Fruit fly (Drosophila melanogaster): ENCODE results near the gene Ugt37A1.

Gene Ugt37A1

dm6 chr2L:20416754-20417563 is 43.1 kb upstream of the Ugt37A1 start, which contains the start of the genes CG10949 and Arpc2 (continued):
- TF ChIP-seq CG10267 (tag; optimal IDR thresholded peaks at IDR 0.05), result peak; percentile 66
- TF ChIP-seq CG12391 (tag; optimal IDR thresholded peaks at IDR 0.05), result peak; percentile 77
- peak; percentile 66 for TF ChIP-seq CG18262 (tag; optimal IDR thresholded peaks at IDR 0.05)
- TF ChIP-seq CG5245 (GFP tag; optimal IDR thresholded peaks at IDR 0.05), result no peak
- TF ChIP-seq CG6689 (GFP tag; IDR thresholded peaks at IDR 0.05), result peak; percentile 48; the same call in 1 of the 2 replicates
- TF ChIP-seq inv (GFP tag; IDR thresholded peaks at IDR 0.05; ENCODE audit: partially characterized antibody), result peak; percentile 60; the same call in 1 of the 2 replicates
- TF ChIP-seq CG13624 (GFP tag; optimal IDR thresholded peaks at IDR 0.05), result peak; percentile 4
- peak; percentile 47; the same call in 1 of the 2 replicates for TF ChIP-seq CG14441 (GFP tag; IDR thresholded peaks at IDR 0.05)
- TF ChIP-seq Meics (GFP tag; optimal IDR thresholded peaks at IDR 0.05), result peak; percentile 55
- peak; percentile 53 for TF ChIP-seq CG18599 (GFP tag; optimal IDR thresholded peaks at IDR 0.05)
- peak; percentile 35 for TF ChIP-seq Fer2 (tag; optimal IDR thresholded peaks at IDR 0.05)
- 0 out of 3 replicates have a peak, but pooled peaks have one; percentile 17 for TF ChIP-seq CG2889 (GFP tag; IDR thresholded peaks at IDR 0.05)
- TF ChIP-seq slou (GFP tag; optimal IDR thresholded peaks at IDR 0.05), result peak; percentile 17
- peak; percentile 69 for TF ChIP-seq Dek (tag; optimal IDR thresholded peaks at IDR 0.05)
- TF ChIP-seq crp (GFP tag; optimal IDR thresholded peaks at IDR 0.05), result peak; percentile 39 to 80
- TF ChIP-seq CG10366 (GFP tag; IDR thresholded peaks at IDR 0.05), result peak; percentile 32; the same call in 1 of the 2 replicates
- TF ChIP-seq CG34224 (GFP tag; IDR thresholded peaks at IDR 0.05; ENCODE audit: partially characterized antibody), result peak; percentile 63; the same call in 2 of the 3 replicates
- no peak for TF ChIP-seq bab2 (GFP tag; optimal IDR thresholded peaks at IDR 0.05)
- TF ChIP-seq CG12155 (GFP tag; optimal IDR thresholded peaks at IDR 0.05), result peak; percentile 59
- peak; percentile 54 for TF ChIP-seq nmo (GFP tag; optimal IDR thresholded peaks at IDR 0.05)
- TF ChIP-seq Mad (GFP tag; optimal IDR thresholded peaks at IDR 0.05), result peak; percentile 8
- TF ChIP-seq sna (GFP tag; IDR thresholded peaks at IDR 0.05; ENCODE audit: partially characterized antibody), result no peak
- TF ChIP-seq CG4360 (GFP tag; IDR thresholded peaks at IDR 0.05), result 0 out of 2 replicates have a peak, but pooled peaks have one; percentile 26
- TF ChIP-seq Bteb2 (GFP tag; optimal IDR thresholded peaks at IDR 0.05), result no peak
- peak; percentile 78 for TF ChIP-seq BEAF-32 (GFP tag; optimal IDR thresholded peaks at IDR 0.05)
- TF ChIP-seq stwl (tag; optimal IDR thresholded peaks at IDR 0.05), result peak; percentile 66
- peak; percentile 58 for TF ChIP-seq CG17359 (tag; optimal IDR thresholded peaks at IDR 0.05)
- TF ChIP-seq dysf (GFP tag; IDR thresholded peaks at IDR 0.05), result no peak
- no peak for TF ChIP-seq CG2875 (GFP tag; optimal IDR thresholded peaks at IDR 0.05)
- no peak for TF ChIP-seq CG33213 (GFP tag; optimal IDR thresholded peaks at IDR 0.05)
- peak; percentile 20 for TF ChIP-seq CG1602 (GFP tag; optimal IDR thresholded peaks at IDR 0.05)
- TF ChIP-seq CG3847 (GFP tag; IDR thresholded peaks at IDR 0.05), result peak; percentile 83
- peak; percentile 69 for TF ChIP-seq Nf-YC (tag; optimal IDR thresholded peaks at IDR 0.05)
- TF ChIP-seq CG7271 (tag; optimal IDR thresholded peaks at IDR 0.05), result no peak
- peak; percentile 25; the same call in 1 of the 2 replicates for TF ChIP-seq HLH3B (GFP tag; IDR thresholded peaks at IDR 0.05)
- peak; percentile 7 for TF ChIP-seq CG3281 (GFP tag; optimal IDR thresholded peaks at IDR 0.05)
- TF ChIP-seq tin (GFP tag; optimal IDR thresholded peaks at IDR 0.05), result peak; percentile 46
- TF ChIP-seq Trl (optimal IDR thresholded peaks at IDR 0.05), result peak; percentile 68 to 83
- no peak for TF ChIP-seq Trl (GFP tag; optimal IDR thresholded peaks at IDR 0.05)
- peak; percentile 77 for TF ChIP-seq CG13424 (tag; optimal IDR thresholded peaks at IDR 0.05)
- TF ChIP-seq Hr51 (GFP tag; optimal IDR thresholded peaks at IDR 0.05), result peak in 1 of 2 experiments; percentile 68
- no peak for TF ChIP-seq Mrtf (GFP tag; IDR thresholded peaks at IDR 0.05)
- TF ChIP-seq CG13894 (tag; optimal IDR thresholded peaks at IDR 0.05), result peak; percentile 27
- TF ChIP-seq prd (optimal IDR thresholded peaks at IDR 0.05), result no peak
- peak; percentile 59; the same call in 1 of the 3 replicates for TF ChIP-seq prd (GFP tag; IDR thresholded peaks at IDR 0.05)
- no peak for TF ChIP-seq otp (GFP tag; IDR thresholded peaks at IDR 0.05)
- peak; percentile 50 for TF ChIP-seq CG7839 (tag; optimal IDR thresholded peaks at IDR 0.05)
- no peak for TF ChIP-seq CG1792 (GFP tag; optimal IDR thresholded peaks at IDR 0.05)

Measured in whole organism, embryonic.